Worm (Caenorhabditis elegans) whole organism, young adult: ENCODE measurements around the gene cutl-24.

Experiments
- C06A6.2 ChIP-seq: fragments of 200-800 bp; sonication (Bioruptor generic); conservative IDR thresholded peaks from 2 replicates; pipeline ENCODE4 v1.3.6; 2022; ENCODE audit warnings: missing genetic modification characterization, missing compliant biosample characterization
- D2030.7 ChIP-seq: fragments of 200-800 bp; sonication (Bioruptor generic); IDR thresholded peaks from 2 replicates; pipeline ENCODE4 v1.3.6; 2022; ENCODE audit warnings: missing genetic modification reagents, missing genetic modification characterization, missing compliant biosample characterization
- F10E7.11 ChIP-seq: sonication (generic microtip); optimal IDR thresholded peaks from 2 replicates; lab custom pipeline; 2017; ENCODE audit warnings: mild to moderate bottlenecking, missing genetic modification characterization, moderate library complexity, missing compliant biosample characterization
- F22D6.2 ChIP-seq: sonication (generic microtip); optimal IDR thresholded peaks from 2 replicates; lab custom pipeline; 2016; ENCODE audit warnings: mild to moderate bottlenecking, missing genetic modification characterization, missing compliant biosample characterization
- F55B11.4 ChIP-seq: sonication (generic microtip); optimal IDR thresholded peaks from 2 replicates; lab custom pipeline; 2016; ENCODE audit warnings: missing compliant biosample characterization, missing genetic modification characterization, borderline replicate concordance; ENCODE audit not compliant: insufficient read depth
- K12H6.12 ChIP-seq: fragments of 200-800 bp; sonication (Bioruptor generic); optimal IDR thresholded peaks from 2 replicates; lab custom pipeline; 2018; ENCODE audit warnings: mild to moderate bottlenecking, missing genetic modification characterization, missing compliant biosample characterization
- Y56A3A.18 ChIP-seq: fragments of 200-800 bp; sonication (Bioruptor generic); IDR thresholded peaks from 2 replicates; pipeline ENCODE4 v1.3.6; 2022; ENCODE audit warnings: missing genetic modification reagents, missing genetic modification characterization, missing compliant biosample characterization
- Y79H2A.3 ChIP-seq: fragments of 200-800 bp; sonication (Bioruptor generic); conservative IDR thresholded peaks from 2 replicates; pipeline ENCODE4 v1.3.6; 2022; ENCODE audit warnings: missing genetic modification reagents, missing genetic modification characterization, missing compliant biosample characterization
- athp-1 ChIP-seq: sonication (generic microtip); optimal IDR thresholded peaks from 2 replicates; lab custom pipeline; 2017; ENCODE audit warnings: mild to moderate bottlenecking, missing genetic modification characterization, missing compliant biosample characterization
- attf-5 ChIP-seq: fragments of 200-800 bp; sonication (Bioruptor generic); optimal IDR thresholded peaks from 2 replicates; lab custom pipeline; 2018; ENCODE audit warnings: mild to moderate bottlenecking, missing genetic modification characterization, missing compliant biosample characterization
- bed-1 ChIP-seq: fragments of 200-800 bp; sonication (Bioruptor generic); IDR thresholded peaks from 2 replicates; pipeline ENCODE4 v1.3.6; 2022; ENCODE audit warnings: missing genetic modification reagents, missing genetic modification characterization, missing compliant biosample characterization
- cebp-1 ChIP-seq, 2 experiments: fragments of 200-800 bp in 1 of 2; sonication (Bioruptor generic) in 1 of 2; sonication (generic microtip) in 1 of 2; IDR thresholded peaks in 1 of 2; optimal IDR thresholded peaks in 1 of 2; 2 replicates each; pipeline versions ENCODE4 v1.3.6 to Lab custom; 2017 to 2022; ENCODE audit warnings: missing compliant biosample characterization in 2 of 2, missing genetic modification characterization in 2 of 2, mild to moderate bottlenecking in 1 of 2, missing genetic modification reagents in 1 of 2, moderate library complexity in 1 of 2
- ceh-27 ChIP-seq: fragments of 200-800 bp; sonication (Bioruptor generic); optimal IDR thresholded peaks from 2 replicates; lab custom pipeline; 2018; ENCODE audit warnings: mild to moderate bottlenecking, missing genetic modification characterization, moderate library complexity, missing compliant biosample characterization
- dpff-1 ChIP-seq: sonication (generic microtip); optimal IDR thresholded peaks from 2 replicates; lab custom pipeline; 2017; ENCODE audit warnings: mild to moderate bottlenecking, missing genetic modification characterization, missing compliant biosample characterization
- dpl-1 ChIP-seq: fragments of 150-350 bp; optimal IDR thresholded peaks from 2 replicates; lab custom pipeline; 2014; ENCODE audit warnings: missing biosample characterization, missing genetic modification reagents, missing genetic modification characterization
- egl-18 ChIP-seq: fragments of 200-800 bp; sonication (Bioruptor generic); IDR thresholded peaks from 2 replicates; pipeline ENCODE4 v1.3.6; 2022; ENCODE audit warnings: missing genetic modification reagents, missing genetic modification characterization, missing compliant biosample characterization
- egrh-3 ChIP-seq: fragments of 200-800 bp; sonication (Bioruptor generic); IDR thresholded peaks from 2 replicates; pipeline ENCODE4 v1.3.6; 2022; ENCODE audit warnings: missing genetic modification reagents, missing genetic modification characterization, missing compliant biosample characterization
- him-1 ChIP-seq: sonication (generic microtip); optimal IDR thresholded peaks from 2 replicates; lab custom pipeline; 2016; ENCODE audit warnings: missing genotype, missing genetic modification reagents, missing genetic modification characterization, missing compliant biosample characterization
- hlh-12 ChIP-seq: sonication (generic microtip); optimal IDR thresholded peaks from 2 replicates; lab custom pipeline; 2016; ENCODE audit warnings: missing genetic modification characterization, missing compliant biosample characterization
- hlh-26 ChIP-seq: fragments of 200-800 bp; sonication (Bioruptor generic); conservative IDR thresholded peaks from 2 replicates; pipeline ENCODE4 v1.3.6; 2022; ENCODE audit warnings: missing genetic modification reagents, missing genetic modification characterization, missing compliant biosample characterization
- hmg-1.2 ChIP-seq: fragments of 200-800 bp; sonication (Bioruptor generic); IDR thresholded peaks from 2 replicates; pipeline ENCODE4 v1.3.6; 2022; ENCODE audit warnings: missing genetic modification reagents, missing genetic modification characterization, missing compliant biosample characterization
- let-526 ChIP-seq: fragments of 200-800 bp; sonication (Bioruptor generic); IDR thresholded peaks from 2 replicates; pipeline ENCODE4 v1.3.6; 2022; ENCODE audit warnings: missing genetic modification reagents, missing genetic modification characterization, missing compliant biosample characterization
- madf-6 ChIP-seq: fragments of 200-800 bp; sonication (Bioruptor generic); IDR thresholded peaks from 2 replicates; pipeline ENCODE4 v1.3.6; 2022; ENCODE audit warnings: missing genetic modification reagents, missing genetic modification characterization, missing compliant biosample characterization
- mcd-1 ChIP-seq: fragments of 200-800 bp; sonication (Bioruptor generic); IDR thresholded peaks from 2 replicates; pipeline ENCODE4 v1.3.6; 2022; ENCODE audit warnings: missing genetic modification reagents, missing genetic modification characterization, missing compliant biosample characterization
- mes-4 ChIP-seq: sonication (generic microtip); optimal IDR thresholded peaks from 2 replicates; lab custom pipeline; 2016; ENCODE audit warnings: missing genotype, missing genetic modification characterization, missing compliant biosample characterization
- nfyb-1 ChIP-seq: fragments of 200-800 bp; sonication (Bioruptor generic); IDR thresholded peaks from 2 replicates; pipeline ENCODE4 v1.3.6; 2022; ENCODE audit warnings: missing genetic modification reagents, missing genetic modification characterization, missing compliant biosample characterization
- nhr-120 ChIP-seq: fragments of 200-800 bp; sonication (Bioruptor generic); IDR thresholded peaks from 2 replicates; pipeline ENCODE4 v1.3.6; 2022; ENCODE audit warnings: missing genetic modification characterization, missing compliant biosample characterization
- nhr-179 ChIP-seq: sonication (generic microtip); optimal IDR thresholded peaks from 2 replicates; lab custom pipeline; 2016; ENCODE audit warnings: mild to moderate bottlenecking, missing genetic modification characterization, missing compliant biosample characterization
- pbrm-1 ChIP-seq: fragments of 200-800 bp; sonication (Bioruptor generic); IDR thresholded peaks from 2 replicates; pipeline ENCODE4 v1.3.6; 2022; ENCODE audit warnings: missing genetic modification reagents, missing genetic modification characterization, missing compliant biosample characterization
- rcor-1 ChIP-seq: fragments of 200-800 bp; sonication (Bioruptor generic); IDR thresholded peaks from 2 replicates; pipeline ENCODE4 v1.3.6; 2022; ENCODE audit warnings: missing genetic modification reagents, missing genetic modification characterization, missing compliant biosample characterization
- sea-2 ChIP-seq: fragments of 200-800 bp; sonication (Bioruptor generic); IDR thresholded peaks from 2 replicates; pipeline ENCODE4 v1.3.6; 2022; ENCODE audit warnings: missing genetic modification characterization, missing compliant biosample characterization
- sptf-2 ChIP-seq: fragments of 200-800 bp; sonication (Bioruptor generic); optimal IDR thresholded peaks from 2 replicates; lab custom pipeline; 2018; ENCODE audit warnings: mild to moderate bottlenecking, missing genetic modification characterization, missing compliant biosample characterization
- tlf-1 ChIP-seq: fragments of 200-800 bp; sonication (Bioruptor generic); optimal IDR thresholded peaks from 2 replicates; lab custom pipeline; 2018; ENCODE audit warnings: mild to moderate bottlenecking, missing genetic modification characterization, missing compliant biosample characterization
- ztf-22 ChIP-seq: fragments of 200-800 bp; sonication (Bioruptor generic); optimal IDR thresholded peaks from 2 replicates; lab custom pipeline; 2018; ENCODE audit warnings: mild to moderate bottlenecking, missing genetic modification characterization, moderate library complexity, missing compliant biosample characterization

The cutl-24 gene

DNA sequence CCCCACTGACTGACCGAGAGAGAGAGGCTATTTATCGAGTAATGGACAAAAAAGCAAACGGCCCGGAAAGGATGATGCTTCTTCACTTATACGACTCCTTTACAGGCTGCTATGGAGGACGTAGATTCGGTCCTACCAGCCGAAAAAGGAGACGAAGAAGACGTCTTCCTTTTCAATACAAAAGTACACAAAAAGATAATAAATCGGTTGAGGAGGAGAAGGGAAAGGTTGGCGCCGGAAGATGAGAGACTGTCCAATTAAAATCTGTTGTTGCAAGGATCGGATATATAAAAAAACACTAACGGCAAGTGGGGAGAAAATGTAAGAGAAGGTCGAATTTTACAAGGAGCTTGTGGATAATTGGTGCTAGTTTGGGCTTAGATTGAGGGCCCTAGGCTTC lies 16.1 kb upstream of the cutl-24 start (continued):
- TF ChIP-seq let-526 (GFP tag; lab: Robert Waterston, UW): no peak

DNA sequence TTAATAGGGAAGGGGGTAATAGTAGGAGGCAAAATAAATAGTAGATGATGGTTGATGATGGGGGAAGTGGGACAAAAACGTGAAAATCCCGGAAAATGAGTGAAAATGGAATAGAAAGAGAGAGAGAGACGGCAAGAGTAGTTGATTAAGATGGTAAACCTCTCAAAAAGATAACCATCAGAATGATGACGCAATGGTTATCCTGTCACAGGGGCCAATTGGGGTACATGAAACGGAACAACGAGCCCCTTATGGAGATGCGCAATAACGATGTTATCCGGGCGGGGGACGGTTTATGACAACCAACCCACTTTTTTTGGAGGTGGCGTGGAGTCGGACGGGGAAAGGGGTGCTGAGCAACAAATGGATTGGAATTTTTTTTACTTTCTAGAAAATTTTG lies 15.1 kb upstream of the cutl-24 start:
- no peak for TF ChIP-seq Y56A3A.18
- TF ChIP-seq attf-5: no peak
- TF ChIP-seq F55B11.4 (tag; lab: Kevin White, UChicago): no peak
- TF ChIP-seq mes-4: no peak
- TF ChIP-seq hlh-12 (tag; lab: Kevin White, UChicago): no peak
- no peak for TF ChIP-seq egrh-3 (GFP tag; lab: Robert Waterston, UW)
- TF ChIP-seq madf-6: no peak
- TF ChIP-seq F22D6.2 (tag; lab: Kevin White, UChicago): no peak

DNA sequence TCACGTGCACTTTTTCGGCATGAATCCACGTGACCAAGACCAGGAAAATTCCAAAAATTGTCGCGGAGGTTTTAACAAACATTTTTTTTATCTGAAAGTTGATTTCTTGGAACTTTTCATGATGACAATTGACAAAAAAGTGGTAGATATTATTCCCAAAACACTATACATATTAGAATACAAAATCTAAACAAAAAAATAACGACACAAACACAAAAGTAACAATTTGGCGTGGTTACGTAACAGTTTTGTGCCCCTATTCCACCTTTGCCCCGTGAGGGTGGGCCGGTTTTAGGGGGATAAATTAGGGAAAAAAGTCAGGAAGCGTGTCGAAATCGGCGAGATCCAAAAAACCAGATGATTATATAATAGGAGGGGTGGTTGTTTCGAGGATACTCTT lies 7.1 kb upstream of the cutl-24 start, which contains the start of gene gegf-1:
gegf-1 (minus strand) TSS at position 101 of the 400 bp plus-strand sequence.
- TF ChIP-seq nhr-120 (GFP tag; lab: Robert Waterston, UW) (no peak), ztf-22 (GFP tag; lab: Kevin White, UChicago) (no peak), sptf-2 (GFP tag; lab: Kevin White, UChicago) (no peak), athp-1 (tag; lab: Kevin White, UChicago) (no peak), ceh-27 (no peak), nhr-179 (no peak), Y79H2A.3 (GFP tag; lab: Robert Waterston, UW) (no peak), hlh-26 (GFP tag; lab: Robert Waterston, UW) (no peak), D2030.7 (GFP tag; lab: Robert Waterston, UW) (no peak), hmg-1.2 (no peak), bed-1 (GFP tag; lab: Robert Waterston, UW) (no peak), dpl-1 (GFP tag; lab: Kevin White, UChicago) (no peak)

DNA sequence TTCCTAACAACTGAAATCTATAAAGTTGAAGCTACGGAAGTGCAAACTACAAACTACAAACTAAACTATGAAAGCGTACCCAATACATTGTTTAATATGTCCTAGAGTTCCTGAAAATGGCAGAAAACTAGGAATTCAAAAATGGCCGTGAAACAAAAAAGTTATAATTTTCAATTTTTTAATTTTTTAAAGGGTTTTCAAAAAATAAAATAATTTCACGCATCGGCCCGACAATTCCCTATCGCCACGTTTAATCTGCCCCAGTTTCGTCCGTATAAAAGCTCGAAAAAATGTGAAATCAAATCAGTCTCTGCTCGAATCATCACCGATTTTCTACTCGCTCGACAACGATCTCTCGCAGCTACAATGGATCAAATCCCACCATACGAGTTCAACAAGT lies 6.2 kb upstream of the cutl-24 start, which contains the start of gene Y38C1AA.7:
Y38C1AA.7 (plus strand) TSS at position 301 of the 400 bp plus-strand sequence.
- TF ChIP-seq tlf-1 (no peak), dpff-1 (tag; lab: Kevin White, UChicago) (no peak), F10E7.11 (tag; lab: Kevin White, UChicago) (no peak), nfyb-1 (GFP tag; lab: Robert Waterston, UW) (no peak), attf-5 (no peak), rcor-1 (GFP tag; lab: Robert Waterston, UW) (no peak), him-1 (tag; lab: Kevin White, UChicago) (no peak), cebp-1 (GFP tag; IDR thresholded peaks at IDR 0.05; lab: Robert Waterston, UW) (no peak), cebp-1 (tag; optimal IDR thresholded peaks at IDR 0.05; lab: Kevin White, UChicago) (no peak), mcd-1 (GFP tag; lab: Robert Waterston, UW) (no peak), K12H6.12 (tag; lab: Kevin White, UChicago) (no peak)

DNA sequence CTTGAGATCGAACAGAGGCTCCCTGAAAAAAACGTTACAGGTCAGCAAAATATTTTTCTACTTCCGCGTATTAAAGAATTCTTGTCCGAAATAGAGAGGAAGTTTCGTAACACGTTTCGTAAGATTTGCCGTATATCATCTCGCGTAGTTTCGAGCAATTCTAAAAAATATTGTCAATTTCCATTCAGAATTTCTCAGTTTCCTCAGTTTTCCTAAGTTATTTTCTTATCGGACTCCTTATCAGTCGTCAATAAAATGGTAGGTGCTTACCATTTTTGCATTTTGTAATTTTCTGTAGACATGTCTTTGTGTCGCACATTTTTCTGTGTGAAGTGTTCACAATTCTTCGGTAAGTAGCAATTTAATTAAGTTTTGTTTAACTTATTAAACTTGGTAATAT lies 5.0 kb upstream of the cutl-24 start, which contains the start of gene Y38C1AA.19:
Y38C1AA.19 (plus strand) TSS at position 301 of the 400 bp plus-strand sequence.
- TF ChIP-seq nfyb-1 (GFP tag; lab: Robert Waterston, UW): no peak
- TF ChIP-seq K12H6.12 (tag; lab: Kevin White, UChicago): no peak
- no peak for TF ChIP-seq egl-18 (GFP tag; lab: Robert Waterston, UW)
- TF ChIP-seq sea-2 (GFP tag; lab: Robert Waterston, UW): no peak
- no peak for TF ChIP-seq pbrm-1 (GFP tag; lab: Robert Waterston, UW)
- TF ChIP-seq F55B11.4 (tag; lab: Kevin White, UChicago): no peak
- no peak for TF ChIP-seq athp-1 (tag; lab: Kevin White, UChicago)
- no peak for TF ChIP-seq C06A6.2 (GFP tag; lab: Robert Waterston, UW)
